Fruit fly (Drosophila melanogaster) whole organism, embryonic: ENCODE measurements around the gene Ifrd1.

Experiments
- CG10267 ChIP-seq: fragments of 200-800 bp; sonication (Bioruptor generic); optimal IDR thresholded peaks from 2 replicates; lab custom pipeline; 2018; ENCODE audit warnings: missing biosample characterization, mild to moderate bottlenecking, missing genetic modification characterization, moderate library complexity
- CG10654 ChIP-seq: fragments of 200-800 bp; sonication (Bioruptor generic); optimal IDR thresholded peaks from 2 replicates; lab custom pipeline; 2016; ENCODE audit warnings: missing biosample characterization, missing genetic modification characterization
- CG12391 ChIP-seq: fragments of 200-800 bp; sonication (Bioruptor generic); optimal IDR thresholded peaks from 3 replicates; lab custom pipeline; 2018; ENCODE audit warnings: missing biosample characterization, mild to moderate bottlenecking, missing genetic modification characterization, moderate library complexity
- CG17186 ChIP-seq: fragments of 200-800 bp; sonication (Bioruptor generic); optimal IDR thresholded peaks from 3 replicates; lab custom pipeline; 2017; ENCODE audit warnings: missing biosample characterization, missing genetic modification reagents, missing genetic modification characterization
- CG18011 ChIP-seq: fragments of 200-800 bp; sonication (Bioruptor generic); optimal IDR thresholded peaks from 2 replicates; lab custom pipeline; 2017; ENCODE audit warnings: missing biosample characterization, missing genetic modification characterization, mild to moderate bottlenecking, moderate library complexity, missing genotype
- CG32767 ChIP-seq: fragments of 200-800 bp; sonication (Bioruptor generic); IDR thresholded peaks from 2 replicates; pipeline ENCODE4 v1.3.6; 2022; ENCODE audit warnings: missing biosample characterization, missing genetic modification characterization
- CG3407 ChIP-seq: fragments of 200-800 bp; sonication (Bioruptor generic); optimal IDR thresholded peaks from 2 replicates; lab custom pipeline; 2018; ENCODE audit warnings: missing biosample characterization, mild to moderate bottlenecking, missing genetic modification characterization
- CG4424 ChIP-seq: fragments of 200-800 bp; sonication (Bioruptor generic); optimal IDR thresholded peaks from 3 replicates; lab custom pipeline; 2016; ENCODE audit warnings: missing biosample characterization, missing genetic modification characterization
- CG4707 ChIP-seq: fragments of 200-800 bp; sonication (Bioruptor generic); optimal IDR thresholded peaks from 2 replicates; lab custom pipeline; 2018; ENCODE audit warnings: missing biosample characterization, mild to moderate bottlenecking, missing genetic modification characterization, moderate library complexity
- CG4730 ChIP-seq: fragments of 200-800 bp; sonication (Bioruptor generic); IDR thresholded peaks from 2 replicates; pipeline ENCODE4 v1.3.6; 2022; ENCODE audit warnings: missing biosample characterization, missing genetic modification characterization
- CG4820 ChIP-seq: fragments of 200-800 bp; sonication (Bioruptor generic); optimal IDR thresholded peaks from 3 replicates; lab custom pipeline; 2016; ENCODE audit warnings: missing biosample characterization, missing genetic modification characterization
- CG4854 ChIP-seq: fragments of 200-800 bp; sonication (Bioruptor generic); optimal IDR thresholded peaks from 2 replicates; lab custom pipeline; 2016; ENCODE audit warnings: missing biosample characterization, missing genetic modification characterization, inconsistent platforms
- CG7556 ChIP-seq: fragments of 200-800 bp; sonication (Bioruptor generic); optimal IDR thresholded peaks from 2 replicates; lab custom pipeline; 2017; ENCODE audit warnings: missing biosample characterization, mild to moderate bottlenecking, missing genetic modification characterization
- CG7745 ChIP-seq: fragments of 200-800 bp; sonication (Bioruptor generic); optimal IDR thresholded peaks from 2 replicates; lab custom pipeline; 2018; ENCODE audit warnings: missing biosample characterization, mild to moderate bottlenecking, missing genetic modification characterization, moderate library complexity
- CrebB ChIP-seq: fragments of 200-800 bp; sonication (Bioruptor generic); optimal IDR thresholded peaks from 3 replicates; lab custom pipeline; 2018; ENCODE audit warnings: missing biosample characterization, mild to moderate bottlenecking, missing genetic modification characterization
- D19B ChIP-seq: fragments of 200-800 bp; sonication (Bioruptor generic); optimal IDR thresholded peaks from 2 replicates; lab custom pipeline; 2017; ENCODE audit warnings: missing biosample characterization, mild to moderate bottlenecking, missing genetic modification characterization
- Dad ChIP-seq: fragments of 200-800 bp; sonication (Bioruptor generic); optimal IDR thresholded peaks from 3 replicates; lab custom pipeline; 2016; ENCODE audit warnings: missing biosample characterization, missing genetic modification characterization
- Drgx ChIP-seq: fragments of 200-800 bp; sonication (Bioruptor generic); IDR thresholded peaks from 2 replicates; pipeline ENCODE4 v1.3.6; 2022; ENCODE audit warnings: missing biosample characterization, missing genetic modification characterization
- E2f2 ChIP-seq: fragments of 200-800 bp; sonication (Bioruptor generic); IDR thresholded peaks from 2 replicates; pipeline ENCODE4 v1.3.6; 2022; ENCODE audit warnings: missing biosample characterization, missing genetic modification characterization
- Elba2 ChIP-seq: fragments of 200-800 bp; sonication (Bioruptor generic); optimal IDR thresholded peaks from 3 replicates; lab custom pipeline; 2016; ENCODE audit warnings: missing biosample characterization, missing genetic modification characterization
- Hey ChIP-seq: fragments of 200-800 bp; sonication (Bioruptor generic); optimal IDR thresholded peaks from 3 replicates; lab custom pipeline; 2018; ENCODE audit warnings: missing biosample characterization, mild to moderate bottlenecking, missing genetic modification characterization
- Hr78 ChIP-seq, 2 experiments: fragments of 200-800 bp in 1 of 2; fragments of >200 bp in 1 of 2; sonication (Bioruptor generic) in 1 of 2; optimal IDR thresholded peaks; 2 replicates each; lab custom pipeline; 2017 to 2019; ENCODE audit warnings: missing biosample characterization in 2 of 2, missing genetic modification characterization in 2 of 2, mild to moderate bottlenecking in 1 of 2, moderate library complexity in 1 of 2
- Jarid2 ChIP-seq: fragments of 200-800 bp; sonication (Bioruptor generic); optimal IDR thresholded peaks from 3 replicates; lab custom pipeline; 2017; ENCODE audit warnings: mild to moderate bottlenecking, missing biosample characterization, missing genetic modification reagents, missing genetic modification characterization
- MBD-R2 ChIP-seq: fragments of 200-800 bp; sonication (Bioruptor generic); IDR thresholded peaks from 2 replicates; pipeline ENCODE4 v1.3.6; 2022; ENCODE audit warnings: missing biosample characterization, missing genetic modification characterization
- NC2α ChIP-seq: fragments of 200-800 bp; sonication (Bioruptor generic); optimal IDR thresholded peaks from 2 replicates; lab custom pipeline; 2016; ENCODE audit warnings: missing biosample characterization, missing genetic modification characterization
- NC2β ChIP-seq: fragments of 200-800 bp; sonication (Bioruptor generic); optimal IDR thresholded peaks from 2 replicates; lab custom pipeline; 2016; ENCODE audit warnings: missing biosample characterization, missing genetic modification characterization
- Rfx ChIP-seq: fragments of 200-800 bp; sonication (Bioruptor generic); IDR thresholded peaks from 2 replicates; pipeline ENCODE4 v1.3.6; 2022; ENCODE audit warnings: missing biosample characterization, missing genetic modification characterization
- Six4 ChIP-seq: fragments of 200-800 bp; sonication (Bioruptor generic); optimal IDR thresholded peaks from 2 replicates; lab custom pipeline; 2016; ENCODE audit warnings: missing biosample characterization, missing genetic modification characterization
- Sox102F ChIP-seq: fragments of 200-800 bp; sonication (Bioruptor generic); optimal IDR thresholded peaks from 2 replicates; lab custom pipeline; 2018; ENCODE audit warnings: missing biosample characterization, mild to moderate bottlenecking, missing genetic modification characterization, moderate library complexity
- Sry-δ ChIP-seq: fragments of 200-800 bp; sonication (Bioruptor generic); optimal IDR thresholded peaks from 2 replicates; lab custom pipeline; 2016; ENCODE audit warnings: missing biosample characterization, missing genetic modification characterization
- Stat92E ChIP-seq, 3 experiments: fragments of >200 bp in 2 of 3; fragments of 200-800 bp in 1 of 3; sonication (Bioruptor generic) in 1 of 3; optimal IDR thresholded peaks; 2 replicates each; lab custom pipeline; 2017 to 2019; ENCODE audit warnings: missing biosample characterization in 3 of 3, missing genetic modification characterization in 3 of 3, mild to moderate bottlenecking in 1 of 3, moderate library complexity in 1 of 3
- Tbp ChIP-seq: fragments of >200 bp; optimal IDR thresholded peaks from 2 replicates; lab custom pipeline; 2018; ENCODE audit warnings: missing biosample characterization, missing genetic modification characterization
- amos ChIP-seq: fragments of 200-800 bp; sonication (Bioruptor generic); IDR thresholded peaks from 2 replicates; pipeline ENCODE4 v1.3.6; 2022; ENCODE audit warnings: missing biosample characterization, missing genetic modification characterization; ENCODE audit not compliant: partially characterized antibody
- bsh ChIP-seq, 2 experiments: fragments of 200-800 bp; sonication (Bioruptor generic); optimal IDR thresholded peaks; 2 replicates each; lab custom pipeline; 2017 to 2018; ENCODE audit warnings: mild to moderate bottlenecking in 2 of 2, missing biosample characterization in 2 of 2, missing genetic modification characterization in 2 of 2, moderate library complexity in 1 of 2
- dmrt99B ChIP-seq: fragments of 200-800 bp; sonication (Bioruptor generic); optimal IDR thresholded peaks from 2 replicates; lab custom pipeline; 2018; ENCODE audit warnings: missing biosample characterization, mild to moderate bottlenecking, missing genetic modification characterization, moderate library complexity
- lov ChIP-seq, 2 experiments: fragments of 200-800 bp in 1 of 2; fragments of >200 bp in 1 of 2; sonication (Bioruptor generic) in 1 of 2; IDR thresholded peaks in 1 of 2; optimal IDR thresholded peaks in 1 of 2; 2 replicates in 1 of 2; 3 replicates in 1 of 2; pipeline versions ENCODE4 v1.3.6 to Lab custom; 2017 to 2022; ENCODE audit warnings: missing biosample characterization in 1 of 2, missing genetic modification characterization in 1 of 2
- maf-S ChIP-seq: fragments of 200-800 bp; sonication (Bioruptor generic); optimal IDR thresholded peaks from 2 replicates; lab custom pipeline; 2016; ENCODE audit warnings: missing biosample characterization, missing genetic modification characterization
- onecut ChIP-seq: fragments of 200-800 bp; sonication (Bioruptor generic); IDR thresholded peaks from 2 replicates; pipeline ENCODE4 v1.3.6; 2022; ENCODE audit warnings: missing biosample characterization, missing genetic modification characterization
- scrt ChIP-seq: fragments of 200-800 bp; sonication (Bioruptor generic); optimal IDR thresholded peaks from 2 replicates; lab custom pipeline; 2018; ENCODE audit warnings: missing biosample characterization, mild to moderate bottlenecking, missing genetic modification characterization, moderate library complexity
- sna ChIP-seq: fragments of 200-800 bp; sonication (Bioruptor generic); IDR thresholded peaks from 2 replicates; pipeline ENCODE4 v1.3.6; 2022; ENCODE audit warnings: missing biosample characterization, missing genetic modification characterization; ENCODE audit not compliant: partially characterized antibody
- stwl ChIP-seq: fragments of 200-800 bp; sonication (Bioruptor generic); optimal IDR thresholded peaks from 3 replicates; lab custom pipeline; 2018; ENCODE audit warnings: missing biosample characterization, mild to moderate bottlenecking, missing genetic modification characterization, moderate library complexity
- tin ChIP-seq: fragments of 200-800 bp; sonication (Bioruptor generic); optimal IDR thresholded peaks from 3 replicates; lab custom pipeline; 2016; ENCODE audit warnings: missing biosample characterization, missing genetic modification characterization
- tll ChIP-seq, 2 experiments: fragments of 200-800 bp in 1 of 2; fragments of >200 bp in 1 of 2; sonication (Bioruptor generic) in 1 of 2; optimal IDR thresholded peaks; 2 replicates each; lab custom pipeline; 2017 to 2019; ENCODE audit warnings: missing biosample characterization in 2 of 2, missing genetic modification characterization in 2 of 2, mild to moderate bottlenecking in 1 of 2, moderate library complexity in 1 of 2
- tna ChIP-seq: fragments of 200-800 bp; sonication (Bioruptor generic); IDR thresholded peaks from 2 replicates; pipeline ENCODE4 v1.3.6; 2022; ENCODE audit warnings: missing biosample characterization, missing genetic modification characterization; ENCODE audit not compliant: partially characterized antibody
- toy ChIP-seq: fragments of 200-800 bp; sonication (Bioruptor generic); IDR thresholded peaks from 2 replicates; pipeline ENCODE4 v1.3.6; 2022; ENCODE audit warnings: missing biosample characterization, missing genetic modification characterization
- unpg ChIP-seq: fragments of 200-800 bp; sonication (Bioruptor generic); optimal IDR thresholded peaks from 3 replicates; lab custom pipeline; 2018; ENCODE audit warnings: missing biosample characterization, mild to moderate bottlenecking, missing genetic modification characterization, moderate library complexity
- wdn ChIP-seq: fragments of 200-800 bp; sonication (Bioruptor generic); IDR thresholded peaks from 2 replicates; pipeline ENCODE4 v1.3.6; 2022; ENCODE audit warnings: missing biosample characterization, missing genetic modification characterization
- wek ChIP-seq: fragments of 200-800 bp; sonication (Bioruptor generic); optimal IDR thresholded peaks from 3 replicates; lab custom pipeline; 2018; ENCODE audit warnings: missing biosample characterization, mild to moderate bottlenecking, missing genetic modification characterization, moderate library complexity

The Ifrd1 gene

DNA sequence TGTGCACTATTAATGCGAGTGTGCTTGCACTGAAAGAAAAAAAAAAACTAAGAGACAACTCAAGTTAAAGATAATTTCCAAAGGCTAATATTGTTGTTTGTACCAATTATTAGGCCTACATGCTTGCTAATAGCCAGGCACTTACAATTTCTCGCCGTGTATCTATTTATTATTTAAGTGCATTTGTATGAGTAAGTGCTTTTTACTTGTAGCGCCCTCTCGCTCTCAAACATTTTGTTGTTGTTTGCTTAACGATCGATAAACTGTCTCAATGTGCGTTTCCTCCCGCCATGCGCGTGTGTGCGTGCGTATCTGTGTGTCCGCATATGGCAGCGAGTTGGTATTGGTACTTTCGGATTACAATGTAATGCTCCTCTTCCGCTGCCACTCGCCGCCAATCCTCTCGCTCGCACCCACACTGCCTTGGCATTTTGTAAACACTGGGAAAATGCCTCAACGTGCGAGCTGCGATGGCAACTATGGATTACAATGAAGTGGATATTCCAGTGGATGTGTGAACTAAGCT lies 22.8 kb upstream of the Ifrd1 start (continued):
- TF ChIP-seq tin (GFP tag; lab: Kevin White, UChicago) (peak; percentile 84), NC2β (GFP tag; lab: Kevin White, UChicago) (peak; percentile 91), Dad (peak; percentile 77), dmrt99B (tag; lab: Kevin White, UChicago) (peak; percentile 80), CG10654 (peak; percentile 82), lov (optimal IDR thresholded peaks at IDR 0.05; lab: Kevin White, UChicago) (no peak), lov (GFP tag; IDR thresholded peaks at IDR 0.05; lab: Robert Waterston, UW) (no peak; the same call in 2 of the 3 replicates), CG18011 (peak; percentile 64), onecut (GFP tag; lab: Robert Waterston, UW) (peak; percentile 99), wdn (GFP tag; lab: Robert Waterston, UW) (peak; percentile 69), Sox102F (peak; percentile 93), MBD-R2 (GFP tag; lab: Robert Waterston, UW) (peak; percentile 15; the same call in 1 of the 2 replicates), CG4707 (GFP tag; lab: Kevin White, UChicago) (no peak), CG3407 (GFP tag; lab: Kevin White, UChicago) (peak; percentile 76), Hey (tag; lab: Kevin White, UChicago) (no peak), D19B (GFP tag; lab: Kevin White, UChicago) (peak; percentile 6), CG12391 (tag; lab: Kevin White, UChicago) (peak; percentile 83), unpg (GFP tag; lab: Kevin White, UChicago) (peak; percentile 77), CG7556 (GFP tag; lab: Kevin White, UChicago) (peak; percentile 81), Jarid2 (GFP tag; lab: Kevin White, UChicago) (peak; percentile 15), Hr78 (GFP tag; optimal IDR thresholded peaks at IDR 0.05; lab: Kevin White, UChicago) (peak in 1 of 2 experiments; percentile 47), CG10267 (peak; percentile 56), toy (no peak), Tbp (GFP tag; lab: Kevin White, UChicago) (no peak), stwl (tag; lab: Kevin White, UChicago) (peak; percentile 5), CG4820 (GFP tag; lab: Kevin White, UChicago) (peak; percentile 91), Elba2 (GFP tag; lab: Kevin White, UChicago) (no peak), Sry-δ (GFP tag; lab: Kevin White, UChicago) (peak; percentile 55), maf-S (GFP tag; lab: Kevin White, UChicago) (peak; percentile 71), Rfx (GFP tag; lab: Robert Waterston, UW) (peak; percentile 59; the same call in 1 of the 2 replicates), CrebB (tag; lab: Kevin White, UChicago) (no peak), E2f2 (GFP tag; lab: Robert Waterston, UW) (peak; percentile 66), CG7745 (tag; lab: Kevin White, UChicago) (peak; percentile 64), Six4 (GFP tag; lab: Kevin White, UChicago) (peak; percentile 80), CG4424 (GFP tag; lab: Kevin White, UChicago) (peak; percentile 83), tll (GFP tag; optimal IDR thresholded peaks at IDR 0.05; lab: Kevin White, UChicago) (no peak), CG17186 (GFP tag; lab: Kevin White, UChicago) (no peak), Drgx (peak; percentile 88), CG32767 (GFP tag; lab: Robert Waterston, UW) (peak; percentile 82), NC2α (GFP tag; lab: Kevin White, UChicago) (peak; percentile 77), CG4854 (GFP tag; lab: Kevin White, UChicago) (peak; percentile 39), tna (no peak), wek (GFP tag; lab: Kevin White, UChicago) (no peak), CG4730 (GFP tag; lab: Robert Waterston, UW) (peak; percentile 75), scrt (GFP tag; lab: Kevin White, UChicago) (peak; percentile 25), sna (GFP tag; lab: Robert Waterston, UW) (peak; percentile 20; the same call in 1 of the 2 replicates), amos (GFP tag; lab: Robert Waterston, UW) (no peak), bsh (GFP tag; optimal IDR thresholded peaks at IDR 0.05; lab: Kevin White, UChicago) (peak; percentile 6 to 89), Stat92E (GFP tag; optimal IDR thresholded peaks at IDR 0.05; lab: Kevin White, UChicago) (no peak)
